Worm (Caenorhabditis elegans) whole organism, L1 larva: ENCODE results near the gene orc-2.
A peak's percentile ranks its signal among the peaks of the same experiment; 100 is the strongest.

Source experiments
- C04F5.9 ChIP-seq: sonication (generic microtip); optimal IDR thresholded peaks from 2 replicates; lab custom pipeline; 2016; ENCODE audit warnings: missing genetic modification characterization, missing compliant biosample characterization
- C16A3.4 ChIP-seq: fragments of 150-350 bp; optimal IDR thresholded peaks from 2 replicates; lab custom pipeline; 2014; ENCODE audit warnings: missing biosample characterization, missing genetic modification characterization
- F16B12.6 ChIP-seq: fragments of 150-350 bp; optimal IDR thresholded peaks from 2 replicates; lab custom pipeline; 2014; ENCODE audit warnings: missing biosample characterization, missing genetic modification characterization
- alr-1 ChIP-seq: fragments of 200-800 bp; sonication (Bioruptor generic); optimal IDR thresholded peaks from 2 replicates; lab custom pipeline; 2018; ENCODE audit warnings: borderline replicate concordance, mild to moderate bottlenecking, missing genetic modification characterization, missing compliant biosample characterization
- ama-1 ChIP-seq: fragments of 150-350 bp; optimal IDR thresholded peaks from 2 replicates; lab custom pipeline; 2014
- blmp-1 ChIP-seq: fragments of 150-350 bp; optimal IDR thresholded peaks from 2 replicates; lab custom pipeline; 2014; ENCODE audit warnings: missing biosample characterization, missing genetic modification characterization
- ceh-63 ChIP-seq: fragments of 200-800 bp; sonication (Bioruptor generic); optimal IDR thresholded peaks from 2 replicates; lab custom pipeline; 2018; ENCODE audit warnings: mild to moderate bottlenecking, missing genetic modification characterization, missing compliant biosample characterization
- ceh-8 ChIP-seq: fragments of 200-800 bp; sonication (Bioruptor generic); optimal IDR thresholded peaks from 2 replicates; lab custom pipeline; 2018; ENCODE audit warnings: mild to moderate bottlenecking, missing genetic modification characterization, moderate library complexity, missing compliant biosample characterization
- ceh-88 ChIP-seq: fragments of 200-800 bp; sonication (Bioruptor generic); IDR thresholded peaks from 2 replicates; pipeline ENCODE4 v1.3.6; 2022; ENCODE audit warnings: missing genetic modification characterization, missing compliant biosample characterization
- ceh-90 ChIP-seq: sonication (generic microtip); optimal IDR thresholded peaks from 2 replicates; lab custom pipeline; 2016; ENCODE audit warnings: missing genetic modification characterization, missing compliant biosample characterization
- dpl-1 ChIP-seq, 3 experiments: fragments of 150-350 bp in 2 of 3; sonication (generic microtip) in 1 of 3; optimal IDR thresholded peaks; 2 replicates each; lab custom pipeline; 2014 to 2017; ENCODE audit warnings: missing biosample characterization in 3 of 3, missing genetic modification characterization in 3 of 3, missing genetic modification reagents in 3 of 3
- efl-1 ChIP-seq, 4 experiments: fragments of 150-350 bp; optimal IDR thresholded peaks in 3 of 4; peaks in 1 of 4; 1 replicate in 1 of 4; 2 replicates in 3 of 4; lab custom pipeline; 2014; ENCODE audit warnings: missing biosample characterization in 2 of 4, missing genetic modification characterization in 2 of 4, missing genetic modification reagents in 2 of 4
- efl-3 ChIP-seq: fragments of 200-800 bp; sonication (Bioruptor generic); optimal IDR thresholded peaks from 2 replicates; lab custom pipeline; 2018; ENCODE audit warnings: mild to moderate bottlenecking, missing genetic modification characterization, missing compliant biosample characterization
- egl-27 ChIP-seq, 2 experiments: fragments of 150-350 bp in 1 of 2; sonication (generic microtip); optimal IDR thresholded peaks; 3 replicates each; lab custom pipeline; 2017 to 2018; ENCODE audit warnings: missing biosample characterization in 2 of 2, missing genetic modification characterization in 2 of 2, missing genetic modification reagents in 2 of 2
- elt-2 ChIP-seq: sonication (generic microtip); optimal IDR thresholded peaks from 2 replicates; lab custom pipeline; 2016; ENCODE audit warnings: missing genetic modification characterization, mild to moderate bottlenecking, inconsistent platforms, missing compliant biosample characterization, missing genetic modification reagents
- fkh-10 ChIP-seq: sonication (generic microtip); optimal IDR thresholded peaks from 2 replicates; lab custom pipeline; 2017; ENCODE audit warnings: missing biosample characterization, missing genetic modification reagents, missing genetic modification characterization
- fkh-4 ChIP-seq: sonication (generic microtip); optimal IDR thresholded peaks from 2 replicates; lab custom pipeline; 2016; ENCODE audit warnings: missing compliant biosample characterization, missing genetic modification characterization, borderline replicate concordance
- fos-1 ChIP-seq: fragments of 150-350 bp; optimal IDR thresholded peaks from 2 replicates; lab custom pipeline; 2014; ENCODE audit warnings: missing biosample characterization, missing genetic modification characterization
- grh-1 ChIP-seq: fragments of 200-800 bp; sonication (Bioruptor generic); IDR thresholded peaks from 2 replicates; pipeline ENCODE4 v1.3.6; 2022; ENCODE audit warnings: missing genetic modification reagents, missing genetic modification characterization, missing compliant biosample characterization
- jun-1 ChIP-seq: fragments of 150-350 bp; optimal IDR thresholded peaks from 2 replicates; lab custom pipeline; 2014; ENCODE audit warnings: missing biosample characterization, missing genetic modification reagents, missing genetic modification characterization
- lin-14 ChIP-seq: fragments of 200-800 bp; sonication (Bioruptor generic); optimal IDR thresholded peaks from 2 replicates; lab custom pipeline; 2018; ENCODE audit warnings: mild to moderate bottlenecking, missing genetic modification characterization, moderate library complexity, missing compliant biosample characterization
- lin-35 ChIP-seq, 2 experiments: fragments of 150-350 bp; optimal IDR thresholded peaks; 2 replicates each; lab custom pipeline; 2014; ENCODE audit warnings: missing biosample characterization in 2 of 2, missing genetic modification characterization in 2 of 2, missing genetic modification reagents in 2 of 2
- mab-9 ChIP-seq: fragments of 200-800 bp; sonication (Bioruptor generic); IDR thresholded peaks from 2 replicates; pipeline ENCODE4 v1.3.6; 2022; ENCODE audit warnings: missing genetic modification reagents, missing genetic modification characterization, missing compliant biosample characterization
- mdl-1 ChIP-seq, 2 experiments: fragments of 150-350 bp; optimal IDR thresholded peaks; 2 replicates each; lab custom pipeline; 2014 to 2017; ENCODE audit warnings: missing biosample characterization in 2 of 2, missing genetic modification characterization in 2 of 2, inconsistent platforms in 1 of 2
- mef-2 ChIP-seq: fragments of 150-350 bp; optimal IDR thresholded peaks from 2 replicates; lab custom pipeline; 2014; ENCODE audit warnings: missing biosample characterization, missing genetic modification characterization
- mep-1 ChIP-seq: fragments of 150-350 bp; optimal IDR thresholded peaks from 2 replicates; lab custom pipeline; 2014; ENCODE audit warnings: missing biosample characterization, missing genetic modification characterization
- nhr-19 ChIP-seq: fragments of 200-800 bp; sonication (Bioruptor generic); conservative IDR thresholded peaks from 2 replicates; pipeline ENCODE4 v1.3.6; 2022; ENCODE audit warnings: missing genetic modification characterization, missing compliant biosample characterization
- nhr-20 ChIP-seq: sonication (generic microtip); optimal IDR thresholded peaks from 2 replicates; lab custom pipeline; 2016; ENCODE audit warnings: mild to moderate bottlenecking, missing genetic modification characterization, missing compliant biosample characterization
- nhr-28 ChIP-seq: fragments of 150-350 bp; optimal IDR thresholded peaks from 2 replicates; lab custom pipeline; 2014; ENCODE audit warnings: missing biosample characterization, missing genetic modification characterization
- nhr-47 ChIP-seq: sonication (generic microtip); optimal IDR thresholded peaks from 2 replicates; lab custom pipeline; 2016; ENCODE audit warnings: mild to moderate bottlenecking, missing genetic modification characterization, moderate library complexity, missing compliant biosample characterization
- nhr-71 ChIP-seq: sonication (generic microtip); optimal IDR thresholded peaks from 2 replicates; lab custom pipeline; 2016; ENCODE audit warnings: mild to moderate bottlenecking, missing genetic modification characterization, moderate library complexity, missing compliant biosample characterization
- nhr-85 ChIP-seq: sonication (generic microtip); peaks from one replicate; lab custom pipeline; 2016; ENCODE audit warnings: missing genetic modification characterization, inconsistent platforms, missing compliant biosample characterization
- pqm-1 ChIP-seq: sonication (generic microtip); optimal IDR thresholded peaks from 3 replicates; lab custom pipeline; 2017; ENCODE audit warnings: missing biosample characterization, missing genetic modification characterization
- rnt-1 ChIP-seq: sonication (generic microtip); optimal IDR thresholded peaks from 2 replicates; lab custom pipeline; 2016; ENCODE audit warnings: mild to moderate bottlenecking, missing genetic modification characterization, moderate library complexity, missing compliant biosample characterization
- skn-1 ChIP-seq: fragments of 150-350 bp; optimal IDR thresholded peaks from 2 replicates; lab custom pipeline; 2014; ENCODE audit warnings: missing biosample characterization, missing genetic modification characterization
- snpc-4 ChIP-seq: fragments of 150-350 bp; optimal IDR thresholded peaks from 2 replicates; lab custom pipeline; 2014; ENCODE audit warnings: missing biosample characterization, missing genetic modification characterization
- sptf-1 ChIP-seq: fragments of 150-350 bp; optimal IDR thresholded peaks from 2 replicates; lab custom pipeline; 2014; ENCODE audit warnings: missing biosample characterization, missing genetic modification characterization
- unc-30 ChIP-seq: sonication (generic microtip); optimal IDR thresholded peaks from 2 replicates; lab custom pipeline; 2017; ENCODE audit warnings: missing biosample characterization, missing genetic modification characterization
- xbp-1 ChIP-seq: sonication (generic microtip); optimal IDR thresholded peaks from 2 replicates; lab custom pipeline; 2016; ENCODE audit warnings: missing genetic modification characterization, missing compliant biosample characterization
- zip-4 ChIP-seq: fragments of 200-800 bp; sonication (Bioruptor generic); optimal IDR thresholded peaks from 2 replicates; lab custom pipeline; 2018; ENCODE audit warnings: mild to moderate bottlenecking, missing genetic modification characterization, moderate library complexity, missing compliant biosample characterization
- ztf-11 ChIP-seq, 2 experiments: sonication (generic microtip); optimal IDR thresholded peaks; 2 replicates each; lab custom pipeline; 2016 to 2017; ENCODE audit warnings: missing genetic modification characterization in 2 of 2, missing biosample characterization in 1 of 2, missing compliant biosample characterization in 1 of 2

The orc-2 gene

DNA sequence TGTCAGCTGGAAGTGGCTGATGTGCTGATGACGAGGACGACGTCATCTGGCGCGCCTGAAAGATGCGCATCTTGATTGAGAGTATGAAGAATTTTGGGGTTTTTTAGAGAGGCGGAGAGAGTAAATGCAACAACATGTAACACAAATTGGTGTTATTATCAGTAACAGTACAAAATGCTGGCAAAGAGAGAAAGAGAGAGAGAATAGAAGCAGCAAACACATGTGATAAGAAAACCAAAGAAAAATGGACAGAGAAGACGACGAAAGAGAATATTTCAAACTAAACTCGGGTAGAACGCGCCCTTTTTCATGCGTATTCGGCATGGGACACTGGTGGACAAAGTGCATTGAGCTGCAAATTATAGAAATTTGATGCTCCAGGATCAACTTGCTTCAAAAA is 12.9 kb upstream of the orc-2 start, which contains the start of gene M106.3 (continued):
- no peak for TF ChIP-seq nhr-85 (tag; lab: Kevin White, UChicago)
- TF ChIP-seq, all 84 proteins: peak for 5

DNA sequence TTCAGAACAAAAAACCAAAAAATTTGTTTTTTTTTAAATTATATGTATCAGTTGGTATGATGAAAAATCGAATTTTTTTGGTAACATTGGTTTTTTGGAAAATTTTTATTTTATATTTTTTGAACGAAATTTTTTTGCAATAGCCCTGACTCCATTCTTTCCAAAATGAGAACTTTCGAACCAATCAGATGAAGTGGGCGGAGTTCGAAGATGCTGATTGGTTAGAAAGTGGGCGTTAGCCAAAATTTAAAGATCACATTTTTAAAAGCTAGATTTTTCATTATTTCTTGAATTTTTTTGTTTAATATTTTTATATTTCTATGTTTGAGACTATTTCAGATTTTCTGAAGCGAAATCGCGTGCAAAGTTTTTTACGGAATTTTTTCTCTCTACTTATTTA is 12.4 kb upstream of the orc-2 start:
- TF ChIP-seq dpl-1 (GFP tag; optimal IDR thresholded peaks at IDR 0.05; lab: Kevin White, UChicago) (no peak), nhr-85 (tag; lab: Kevin White, UChicago) (peak; percentile 22), efl-1 (optimal IDR thresholded peaks at IDR 0.05; lab: Kevin White, UChicago) (no peak), efl-1 (GFP tag; optimal IDR thresholded peaks at IDR 0.05 in 1 of 2; lab: Kevin White, UChicago) (no peak)

DNA sequence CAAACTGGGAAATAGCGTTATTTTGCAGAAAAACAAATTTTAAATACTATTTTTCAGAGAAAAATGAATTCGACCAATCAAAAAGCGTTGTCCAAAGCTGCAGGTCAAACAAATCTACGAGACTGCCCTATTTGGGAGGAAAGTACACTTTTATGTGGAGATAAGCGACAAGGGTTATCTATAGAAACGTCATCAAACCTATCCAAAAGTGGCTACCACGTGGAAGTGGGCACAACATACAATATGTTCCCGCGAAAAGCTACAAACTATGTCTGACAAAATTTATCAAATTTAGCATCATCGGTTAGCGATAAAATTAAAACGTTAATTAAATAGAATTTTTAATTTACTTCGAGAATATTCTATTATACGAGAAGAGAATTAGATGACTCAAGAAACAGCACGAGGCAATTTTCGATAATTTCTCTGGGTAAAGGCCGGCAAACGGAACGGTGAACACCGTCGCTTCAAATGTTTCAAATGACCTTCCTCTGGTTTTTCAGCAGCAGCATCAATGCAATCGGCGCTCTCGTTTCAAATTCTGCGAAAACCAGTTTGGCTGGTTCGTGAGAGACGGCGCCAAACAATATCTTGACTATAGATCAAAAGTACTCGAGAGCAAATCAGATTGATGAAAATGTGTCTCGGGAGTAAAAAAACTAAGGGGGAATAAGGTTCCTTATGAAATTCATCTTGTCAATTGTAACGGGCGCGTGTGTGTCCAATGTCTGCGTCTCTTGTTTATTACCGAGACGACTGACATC is 11.8 kb upstream of the orc-2 start:
- TF ChIP-seq lin-35 (GFP tag; optimal IDR thresholded peaks at IDR 0.05; lab: Kevin White, UChicago) (peak in 1 of 2 experiments; percentile 36), ceh-90 (tag; lab: Kevin White, UChicago) (no peak), zip-4 (no peak), grh-1 (GFP tag; lab: Robert Waterston, UW) (peak; percentile 62), F16B12.6 (tag; lab: Kevin White, UChicago) (no peak), blmp-1 (tag; lab: Kevin White, UChicago) (peak; percentile 31), fkh-10 (GFP tag; lab: Kevin White, UChicago) (no peak), nhr-28 (tag; lab: Kevin White, UChicago) (no peak), lin-14 (GFP tag; lab: Kevin White, UChicago) (peak; percentile 34), efl-1 (optimal IDR thresholded peaks at IDR 0.05; lab: Kevin White, UChicago) (no peak), efl-1 (GFP tag; optimal IDR thresholded peaks at IDR 0.05 in 1 of 2; lab: Kevin White, UChicago) (peak in 1 of 2 experiments; percentile 57), dpl-1 (GFP tag; optimal IDR thresholded peaks at IDR 0.05; lab: Kevin White, UChicago) (peak in 1 of 3 experiments; percentile 1), mep-1 (tag; lab: Kevin White, UChicago) (peak; percentile 32), pqm-1 (tag; lab: Kevin White, UChicago) (no peak), nhr-85 (tag; lab: Kevin White, UChicago) (peak; percentile 74), skn-1 (tag; lab: Kevin White, UChicago) (peak; percentile 43), sptf-1 (no peak), C16A3.4 (no peak), ama-1 (no peak), C04F5.9 (tag; lab: Kevin White, UChicago) (no peak), rnt-1 (tag; lab: Kevin White, UChicago) (no peak), nhr-71 (tag; lab: Kevin White, UChicago) (peak; percentile 27), mdl-1 (tag; optimal IDR thresholded peaks at IDR 0.05; lab: Kevin White, UChicago) (peak in 1 of 2 experiments; percentile 12), ceh-8 (GFP tag; lab: Kevin White, UChicago) (no peak), nhr-19 (GFP tag; lab: Robert Waterston, UW) (no peak), fkh-4 (tag; lab: Kevin White, UChicago) (no peak), elt-2 (peak; percentile 83), ceh-63 (GFP tag; lab: Kevin White, UChicago) (no peak), xbp-1 (peak; percentile 19), nhr-20 (tag; lab: Kevin White, UChicago) (peak; percentile 16), ceh-88 (GFP tag; lab: Robert Waterston, UW) (no peak)

ce11 chrII:10862749-10863656 is 10.7 kb upstream of the orc-2 start:
- no peak for TF ChIP-seq mep-1 (tag; lab: Kevin White, UChicago)
- TF ChIP-seq egl-27 (tag; optimal IDR thresholded peaks at IDR 0.05; lab: Kevin White, UChicago) = no peak
- TF ChIP-seq nhr-47 (tag; lab: Kevin White, UChicago) = no peak
- TF ChIP-seq alr-1 (tag; lab: Kevin White, UChicago) = no peak
- no peak for TF ChIP-seq F16B12.6 (tag; lab: Kevin White, UChicago)
- TF ChIP-seq fos-1 (tag; lab: Kevin White, UChicago) = no peak
- TF ChIP-seq ztf-11 (tag; optimal IDR thresholded peaks at IDR 0.05; lab: Kevin White, UChicago) = no peak
- no peak for TF ChIP-seq mab-9 (GFP tag; lab: Robert Waterston, UW)
- TF ChIP-seq nhr-19 (GFP tag; lab: Robert Waterston, UW) = no peak
- TF ChIP-seq unc-30 = no peak
- TF ChIP-seq efl-3 (GFP tag; lab: Kevin White, UChicago) = no peak
- no peak for TF ChIP-seq snpc-4 (tag; lab: Kevin White, UChicago)
- TF ChIP-seq ceh-90 (tag; lab: Kevin White, UChicago) = no peak
- TF ChIP-seq efl-1 (optimal IDR thresholded peaks at IDR 0.05; lab: Kevin White, UChicago) = peak in 1 of 2 experiments; percentile 7
- peak in 1 of 2 experiments; percentile 77 for TF ChIP-seq efl-1 (GFP tag; optimal IDR thresholded peaks at IDR 0.05 in 1 of 2; lab: Kevin White, UChicago)
- no peak for TF ChIP-seq ceh-88 (GFP tag; lab: Robert Waterston, UW)
- TF ChIP-seq skn-1 (tag; lab: Kevin White, UChicago) = no peak
- TF ChIP-seq mef-2 (tag; lab: Kevin White, UChicago) = no peak
- no peak for TF ChIP-seq jun-1 (tag; lab: Kevin White, UChicago)
- TF ChIP-seq nhr-71 (tag; lab: Kevin White, UChicago) = peak; percentile 6
- peak; percentile 37 for TF ChIP-seq rnt-1 (tag; lab: Kevin White, UChicago)
- TF ChIP-seq nhr-85 (tag; lab: Kevin White, UChicago) = peak; percentile 51
